Worm (Caenorhabditis elegans) whole organism, L1 larva: ENCODE results near the gene prx-12.

Experiments
- C04F5.9 ChIP-seq: sonication (generic microtip); optimal IDR thresholded peaks from 2 replicates; lab custom pipeline; 2016; ENCODE audit warnings: missing genetic modification characterization, missing compliant biosample characterization
- ama-1 ChIP-seq: fragments of 150-350 bp; optimal IDR thresholded peaks from 2 replicates; lab custom pipeline; 2014
- ceh-63 ChIP-seq: fragments of 200-800 bp; sonication (Bioruptor generic); optimal IDR thresholded peaks from 2 replicates; lab custom pipeline; 2018; ENCODE audit warnings: mild to moderate bottlenecking, missing genetic modification characterization, missing compliant biosample characterization
- ceh-82 ChIP-seq, 3 experiments: fragments of 150-350 bp in 1 of 3; sonication (generic microtip) in 2 of 3; optimal IDR thresholded peaks; 2 replicates each; lab custom pipeline; 2014 to 2017; ENCODE audit warnings: missing biosample characterization in 3 of 3, missing genetic modification characterization in 3 of 3
- dpl-1 ChIP-seq, 3 experiments: fragments of 150-350 bp in 2 of 3; sonication (generic microtip) in 1 of 3; optimal IDR thresholded peaks; 2 replicates each; lab custom pipeline; 2014 to 2017; ENCODE audit warnings: missing biosample characterization in 3 of 3, missing genetic modification characterization in 3 of 3, missing genetic modification reagents in 3 of 3
- efl-1 ChIP-seq, 4 experiments: fragments of 150-350 bp; optimal IDR thresholded peaks in 3 of 4; peaks in 1 of 4; 1 replicate in 1 of 4; 2 replicates in 3 of 4; lab custom pipeline; 2014; ENCODE audit warnings: missing biosample characterization in 2 of 4, missing genetic modification characterization in 2 of 4, missing genetic modification reagents in 2 of 4
- egl-13 ChIP-seq: sonication (generic microtip); optimal IDR thresholded peaks from 2 replicates; lab custom pipeline; 2016; ENCODE audit warnings: missing genotype, missing genetic modification reagents, missing genetic modification characterization, missing compliant biosample characterization
- egl-27 ChIP-seq, 2 experiments: fragments of 150-350 bp in 1 of 2; sonication (generic microtip); optimal IDR thresholded peaks; 3 replicates each; lab custom pipeline; 2017 to 2018; ENCODE audit warnings: missing biosample characterization in 2 of 2, missing genetic modification characterization in 2 of 2, missing genetic modification reagents in 2 of 2
- elt-2 ChIP-seq: sonication (generic microtip); optimal IDR thresholded peaks from 2 replicates; lab custom pipeline; 2016; ENCODE audit warnings: missing genetic modification characterization, mild to moderate bottlenecking, inconsistent platforms, missing compliant biosample characterization, missing genetic modification reagents
- grh-1 ChIP-seq: fragments of 200-800 bp; sonication (Bioruptor generic); IDR thresholded peaks from 2 replicates; pipeline ENCODE4 v1.3.6; 2022; ENCODE audit warnings: missing genetic modification reagents, missing genetic modification characterization, missing compliant biosample characterization
- hlh-17 ChIP-seq: fragments of 200-800 bp; sonication (Bioruptor generic); optimal IDR thresholded peaks from 2 replicates; lab custom pipeline; 2018; ENCODE audit warnings: missing genetic modification characterization, mild to moderate bottlenecking, missing compliant biosample characterization, moderate library complexity, borderline replicate concordance
- hlh-4 ChIP-seq: sonication (generic microtip); optimal IDR thresholded peaks from 2 replicates; lab custom pipeline; 2016; ENCODE audit warnings: mild to moderate bottlenecking, missing genetic modification characterization, missing compliant biosample characterization
- irx-1 ChIP-seq: sonication (generic microtip); optimal IDR thresholded peaks from 2 replicates; lab custom pipeline; 2016; ENCODE audit warnings: missing genetic modification characterization, missing compliant biosample characterization
- isw-1 ChIP-seq: fragments of 200-800 bp; sonication (Bioruptor generic); IDR thresholded peaks from 2 replicates; pipeline ENCODE4 v1.3.6; 2022; ENCODE audit warnings: missing genetic modification characterization, missing compliant biosample characterization
- lin-14 ChIP-seq: fragments of 200-800 bp; sonication (Bioruptor generic); optimal IDR thresholded peaks from 2 replicates; lab custom pipeline; 2018; ENCODE audit warnings: mild to moderate bottlenecking, missing genetic modification characterization, moderate library complexity, missing compliant biosample characterization
- lin-15B ChIP-seq: fragments of 150-350 bp; sonication (generic microtip); optimal IDR thresholded peaks from 3 replicates; lab custom pipeline; 2014; ENCODE audit warnings: missing biosample characterization, missing genetic modification characterization
- mep-1 ChIP-seq: fragments of 150-350 bp; optimal IDR thresholded peaks from 2 replicates; lab custom pipeline; 2014; ENCODE audit warnings: missing biosample characterization, missing genetic modification characterization
- nhr-12 ChIP-seq: sonication (generic microtip); optimal IDR thresholded peaks from 2 replicates; lab custom pipeline; 2017; ENCODE audit warnings: missing biosample characterization, missing genetic modification characterization
- nhr-20 ChIP-seq: sonication (generic microtip); optimal IDR thresholded peaks from 2 replicates; lab custom pipeline; 2016; ENCODE audit warnings: mild to moderate bottlenecking, missing genetic modification characterization, missing compliant biosample characterization
- nhr-237 ChIP-seq: fragments of 150-350 bp; optimal IDR thresholded peaks from 2 replicates; lab custom pipeline; 2014; ENCODE audit warnings: missing biosample characterization, missing genetic modification characterization
- nhr-28 ChIP-seq: fragments of 150-350 bp; optimal IDR thresholded peaks from 2 replicates; lab custom pipeline; 2014; ENCODE audit warnings: missing biosample characterization, missing genetic modification characterization
- nhr-47 ChIP-seq: sonication (generic microtip); optimal IDR thresholded peaks from 2 replicates; lab custom pipeline; 2016; ENCODE audit warnings: mild to moderate bottlenecking, missing genetic modification characterization, moderate library complexity, missing compliant biosample characterization
- nhr-71 ChIP-seq: sonication (generic microtip); optimal IDR thresholded peaks from 2 replicates; lab custom pipeline; 2016; ENCODE audit warnings: mild to moderate bottlenecking, missing genetic modification characterization, moderate library complexity, missing compliant biosample characterization
- nhr-77 ChIP-seq: fragments of 150-350 bp; optimal IDR thresholded peaks from 2 replicates; lab custom pipeline; 2014; ENCODE audit warnings: missing biosample characterization, missing genetic modification characterization
- pax-3 ChIP-seq: fragments of 200-800 bp; sonication (Bioruptor generic); optimal IDR thresholded peaks from 2 replicates; lab custom pipeline; 2018; ENCODE audit warnings: mild to moderate bottlenecking, missing genetic modification characterization, moderate library complexity, missing compliant biosample characterization
- rnt-1 ChIP-seq: sonication (generic microtip); optimal IDR thresholded peaks from 2 replicates; lab custom pipeline; 2016; ENCODE audit warnings: mild to moderate bottlenecking, missing genetic modification characterization, moderate library complexity, missing compliant biosample characterization
- snpc-4 ChIP-seq: fragments of 150-350 bp; optimal IDR thresholded peaks from 2 replicates; lab custom pipeline; 2014; ENCODE audit warnings: missing biosample characterization, missing genetic modification characterization
- sox-4 ChIP-seq: sonication (generic microtip); optimal IDR thresholded peaks from 2 replicates; lab custom pipeline; 2016; ENCODE audit warnings: missing genetic modification characterization, missing compliant biosample characterization
- unc-130 ChIP-seq: fragments of 150-350 bp; optimal IDR thresholded peaks from 2 replicates; lab custom pipeline; 2017; ENCODE audit warnings: missing biosample characterization, missing genetic modification characterization, inconsistent platforms
- unc-30 ChIP-seq: sonication (generic microtip); optimal IDR thresholded peaks from 2 replicates; lab custom pipeline; 2017; ENCODE audit warnings: missing biosample characterization, missing genetic modification characterization
- zip-4 ChIP-seq: fragments of 200-800 bp; sonication (Bioruptor generic); optimal IDR thresholded peaks from 2 replicates; lab custom pipeline; 2018; ENCODE audit warnings: mild to moderate bottlenecking, missing genetic modification characterization, moderate library complexity, missing compliant biosample characterization
- ztf-11 ChIP-seq, 2 experiments: sonication (generic microtip); optimal IDR thresholded peaks; 2 replicates each; lab custom pipeline; 2016 to 2017; ENCODE audit warnings: missing genetic modification characterization in 2 of 2, missing biosample characterization in 1 of 2, missing compliant biosample characterization in 1 of 2

The prx-12 gene

DNA sequence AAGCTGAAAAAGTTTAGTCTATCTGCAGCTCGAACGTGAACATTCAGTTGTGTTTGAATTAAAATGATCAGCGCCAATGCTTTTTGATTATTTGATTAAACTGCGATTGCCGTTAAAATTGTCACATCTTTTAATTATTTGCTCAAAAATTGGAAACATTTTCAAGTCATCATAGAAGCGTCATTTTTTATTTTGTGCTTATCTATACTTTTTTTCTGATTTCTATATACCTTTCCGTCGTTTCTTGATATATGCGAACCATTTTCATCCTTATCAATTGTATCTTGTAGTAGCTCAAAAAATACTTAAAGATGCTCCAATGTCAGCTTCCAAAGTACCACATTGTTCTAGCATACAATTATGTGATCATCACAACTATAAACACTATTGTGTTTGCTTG, 41.8 kb upstream of the prx-12 start:
- TF ChIP-seq elt-2 (tag; lab: Kevin White, UChicago) (peak; percentile 71), unc-30 (tag; lab: Kevin White, UChicago) (no peak)

ce11 chrX:11351856-11352255, 41.2 kb upstream of the prx-12 start, which contains the start of gene pgp-3:
TSS of gene pgp-3 (plus strand) at chrX:11352156.
- TF ChIP-seq nhr-20 (tag; lab: Kevin White, UChicago), result no peak
- TF ChIP-seq dpl-1 (GFP tag; optimal IDR thresholded peaks at IDR 0.05; lab: Kevin White, UChicago), result no peak
- no peak for TF ChIP-seq nhr-77 (tag; lab: Kevin White, UChicago)
- no peak for TF ChIP-seq nhr-28

DNA sequence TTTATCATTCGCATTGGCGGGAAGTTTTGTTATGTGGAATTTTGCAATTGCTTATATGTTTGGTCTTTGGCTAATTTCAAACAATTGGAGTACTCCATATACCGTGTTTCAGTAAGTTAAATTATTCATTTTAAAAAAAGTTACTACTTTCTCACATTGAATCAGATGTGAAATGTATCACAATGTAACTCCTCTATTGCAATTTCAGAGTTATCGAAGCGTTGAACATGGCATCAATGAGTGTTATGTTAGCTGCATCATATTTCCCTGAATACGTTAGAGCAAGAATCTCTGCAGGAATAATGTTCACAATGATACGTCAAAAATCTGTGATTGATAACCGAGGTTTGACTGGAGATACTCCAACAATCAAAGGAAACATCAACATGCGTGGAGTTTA, 37.2 kb upstream of the prx-12 start:
- TF ChIP-seq rnt-1, result no peak
- no peak for TF ChIP-seq snpc-4
- TF ChIP-seq nhr-28, result no peak
- TF ChIP-seq ceh-63, result no peak
- no peak for TF ChIP-seq ama-1 (lab: Kevin White, UChicago)
- no peak for TF ChIP-seq efl-1 (optimal IDR thresholded peaks at IDR 0.05; lab: Kevin White, UChicago)
- TF ChIP-seq efl-1 (GFP tag; optimal IDR thresholded peaks at IDR 0.05 in 1 of 2; lab: Kevin White, UChicago), result no peak
- TF ChIP-seq grh-1 (GFP tag; lab: Robert Waterston, UW), result no peak
- TF ChIP-seq nhr-47, result no peak
- TF ChIP-seq isw-1 (GFP tag; lab: Robert Waterston, UW), result no peak
- no peak for TF ChIP-seq hlh-4 (tag; lab: Kevin White, UChicago)
- no peak for TF ChIP-seq nhr-12 (tag; lab: Kevin White, UChicago)
- no peak for TF ChIP-seq unc-130 (tag; lab: Kevin White, UChicago)
- no peak for TF ChIP-seq zip-4 (GFP tag; lab: Kevin White, UChicago)
- no peak for TF ChIP-seq lin-15B
- TF ChIP-seq nhr-71, result no peak
- no peak for TF ChIP-seq sox-4 (tag; lab: Kevin White, UChicago)
- TF ChIP-seq irx-1 (tag; lab: Kevin White, UChicago), result no peak
- no peak for TF ChIP-seq nhr-237

- no peak for TF ChIP-seq egl-13 (tag; lab: Kevin White, UChicago)
- TF ChIP-seq ztf-11 (tag; optimal IDR thresholded peaks at IDR 0.05; lab: Kevin White, UChicago), result no peak
- TF ChIP-seq hlh-4 (tag; lab: Kevin White, UChicago), result no peak
- no peak for TF ChIP-seq hlh-17 (GFP tag; lab: Kevin White, UChicago)
- TF ChIP-seq egl-27 (tag; optimal IDR thresholded peaks at IDR 0.05; lab: Kevin White, UChicago), result no peak
- no peak for TF ChIP-seq nhr-237
- no peak for TF ChIP-seq unc-30 (tag; lab: Kevin White, UChicago)
- TF ChIP-seq, all 84 proteins: peak for 0
These were observed 35.6 kb upstream of the prx-12 start, which contains the start of gene pgp-4 for ce11 chrX:11357516-11357915. TSS of gene pgp-4 (plus strand) at chrX:11357816.

DNA sequence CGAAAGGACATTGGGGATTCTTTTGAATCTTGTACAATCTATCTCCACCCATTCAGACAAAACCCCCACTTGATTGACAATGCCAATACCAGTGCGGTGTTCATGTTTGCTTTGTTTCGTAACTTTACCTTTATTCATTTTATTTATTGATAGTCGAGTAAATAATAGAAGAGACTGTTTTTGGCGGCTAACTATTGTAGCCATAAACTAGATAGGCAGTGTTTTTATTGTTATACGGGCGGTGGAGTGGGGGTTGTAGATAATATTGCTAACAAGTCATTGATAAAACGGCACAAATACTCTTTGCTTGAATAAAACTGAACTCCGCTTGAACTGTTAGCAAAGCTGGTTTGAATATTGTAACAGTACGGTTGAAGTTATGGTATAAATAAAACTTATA, 28.2 kb upstream of the prx-12 start:
- TF ChIP-seq pax-3 (tag; lab: Kevin White, UChicago), result no peak
- peak; percentile 43 for TF ChIP-seq lin-14 (GFP tag; lab: Kevin White, UChicago)
- no peak for TF ChIP-seq efl-1 (optimal IDR thresholded peaks at IDR 0.05; lab: Kevin White, UChicago)
- peak in 1 of 2 experiments; percentile 34 for TF ChIP-seq efl-1 (GFP tag; optimal IDR thresholded peaks at IDR 0.05 in 1 of 2; lab: Kevin White, UChicago)
- TF ChIP-seq ceh-82 (tag; optimal IDR thresholded peaks at IDR 0.05; lab: Kevin White, UChicago), result no peak

- TF ChIP-seq mep-1 (tag; lab: Kevin White, UChicago), result no peak
- TF ChIP-seq C04F5.9 (tag; lab: Kevin White, UChicago), result no peak
- no peak for TF ChIP-seq sox-4 (tag; lab: Kevin White, UChicago)
These were observed 27.1 kb upstream of the prx-12 start for ce11 chrX:11365995-11366394.
